Worm (Caenorhabditis elegans) whole organism, L4/young adult: ENCODE data around the gene snr-1.

Experiments
- W03F9.2 ChIP-seq: fragments of 150-350 bp; optimal IDR thresholded peaks from 2 replicates; lab custom pipeline; 2014; ENCODE audit warnings: missing biosample characterization, missing genetic modification characterization
- dao-5 ChIP-seq: sonication (generic microtip); optimal IDR thresholded peaks from 2 replicates; lab custom pipeline; 2016; ENCODE audit warnings: missing genotype, missing genetic modification characterization, moderate library complexity, missing compliant biosample characterization
- him-1 ChIP-seq: sonication (generic microtip); optimal IDR thresholded peaks from 2 replicates; lab custom pipeline; 2016; ENCODE audit warnings: missing genotype, missing genetic modification reagents, missing genetic modification characterization, missing compliant biosample characterization

The snr-1 gene

ce11 chrIV:17111813-17112212 lies 24.0 kb downstream of the snr-1 start, which contains the start of gene Y116A8C.33:
Y116A8C.33 (plus strand) TSS chrIV:17112113.
- TF ChIP-seq him-1 (no peak), W03F9.2 (no peak), dao-5 (tag; lab: Kevin White, UChicago) (no peak)

DNA sequence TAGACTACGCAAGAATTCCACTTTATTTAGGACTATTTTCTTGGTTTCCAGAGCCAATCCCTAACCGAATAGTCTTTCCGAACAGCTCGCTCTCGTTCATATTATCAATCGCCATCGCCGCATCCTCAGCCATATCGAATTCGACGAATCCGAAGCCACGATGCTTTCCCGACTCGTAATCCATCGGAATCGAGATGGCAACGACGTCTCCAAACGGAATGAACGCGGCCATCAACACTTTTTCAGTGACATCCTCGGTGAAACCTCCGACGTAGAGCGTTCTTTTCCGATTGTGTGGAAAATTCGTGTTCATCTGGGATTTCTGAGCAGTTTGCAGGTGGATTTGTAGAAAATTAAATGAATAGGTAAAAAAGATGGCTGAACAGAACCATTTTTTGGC lies 28.5 kb downstream of the snr-1 start, which contains the start of gene cyn-13:
TSS of gene cyn-13 (minus strand) at position 313 of the 400 bp plus-strand sequence.
- TF ChIP-seq him-1 (no peak), W03F9.2 (no peak), dao-5 (tag; lab: Kevin White, UChicago) (no peak)

DNA sequence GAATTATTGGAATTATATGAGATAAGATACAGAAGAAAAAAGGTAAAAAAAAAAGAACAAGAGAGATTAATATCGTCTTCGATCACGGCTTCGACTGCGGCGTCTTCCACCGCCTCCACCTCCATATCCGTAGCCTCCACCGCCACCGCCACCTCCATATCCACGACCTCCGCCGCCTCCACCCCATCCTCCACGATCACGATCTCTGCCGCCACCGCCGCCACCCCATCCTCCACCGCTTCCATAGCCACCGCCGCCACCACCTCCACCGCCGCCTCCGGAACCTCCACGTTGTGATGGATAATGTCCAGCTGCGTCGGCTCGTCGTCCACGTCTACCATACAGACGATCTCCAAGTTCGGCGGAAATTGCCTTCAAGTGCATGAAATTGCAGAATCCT lies 29.0 kb downstream of the snr-1 start:
- TF ChIP-seq him-1 = no peak
- no peak for TF ChIP-seq dao-5 (tag; lab: Kevin White, UChicago)
- no peak for TF ChIP-seq W03F9.2

DNA sequence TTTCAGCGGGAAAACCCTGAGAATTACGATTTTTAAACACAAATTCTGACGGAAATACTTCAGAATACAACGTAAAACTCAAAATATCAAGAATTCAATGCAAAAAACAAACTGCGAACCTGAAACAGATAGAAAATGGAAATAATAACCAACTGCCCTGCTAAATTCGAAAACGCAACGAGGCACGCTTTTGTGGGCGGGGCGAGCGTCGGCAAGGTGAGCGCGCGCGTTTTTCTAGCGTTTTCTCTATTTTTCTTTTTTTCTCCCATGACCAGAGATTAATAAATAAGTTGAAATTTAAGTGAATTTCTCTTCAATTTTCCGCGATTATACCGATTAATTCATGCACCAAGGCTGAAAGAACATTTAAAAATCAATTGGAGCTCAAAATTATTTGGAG lies 30.7 kb downstream of the snr-1 start, which contains the start of gene uaf-2:
TSS of gene uaf-2 (minus strand) at position 183 of the 400 bp plus-strand sequence.
- peak; percentile 30 for TF ChIP-seq W03F9.2
- no peak for TF ChIP-seq dao-5 (tag; lab: Kevin White, UChicago)

- TF ChIP-seq dao-5 (tag; lab: Kevin White, UChicago) (no peak), W03F9.2 (no peak), him-1 (no peak)
Measured at ce11 chrIV:17118987-17119732, 31.3 kb downstream of the snr-1 start, which contains the start of gene itsn-1. itsn-1 (plus strand) TSS chrIV:17119682.

ce11 chrIV:17121058-17121773 lies 33.4 kb downstream of the snr-1 start:
- TF ChIP-seq dao-5 (tag; lab: Kevin White, UChicago) (no peak), W03F9.2 (no peak), him-1 (no peak)

ce11 chrIV:17125967-17126366 lies 38.1 kb downstream of the snr-1 start:
- TF ChIP-seq him-1 = no peak
- TF ChIP-seq dao-5 (tag; lab: Kevin White, UChicago) = no peak
- TF ChIP-seq W03F9.2 = no peak

ce11 chrIV:17126512-17126911 lies 38.7 kb downstream of the snr-1 start:
- TF ChIP-seq W03F9.2 (no peak), him-1 (no peak), dao-5 (tag; lab: Kevin White, UChicago) (no peak)

ce11 chrIV:17131035-17131595 lies 43.3 kb downstream of the snr-1 start, which contains the start of the genes Y116A8C.37 and Y116A8C.38:
Y116A8C.37 (minus strand) TSS chrIV:17131135.
Y116A8C.38 (plus strand) TSS chrIV:17131545.
- no peak for TF ChIP-seq dao-5 (tag; lab: Kevin White, UChicago)
- no peak for TF ChIP-seq W03F9.2
- no peak for TF ChIP-seq him-1
